Fruit fly (Drosophila melanogaster) whole organism, embryonic: ENCODE measurements around the gene CG14229.

Experiments used
- Ada2b ChIP-seq: fragments of 200-800 bp; sonication (Bioruptor generic); IDR thresholded peaks from 2 replicates; pipeline ENCODE4 v1.3.6; 2022; ENCODE audit warnings: missing biosample characterization, missing genetic modification characterization
- C15 ChIP-seq: fragments of 200-800 bp; sonication (Bioruptor generic); IDR thresholded peaks from 3 replicates; pipeline ENCODE4 v1.3.6; 2022; ENCODE audit warnings: missing biosample characterization, missing genetic modification characterization
- CG10565 ChIP-seq: fragments of 200-800 bp; sonication (Bioruptor generic); optimal IDR thresholded peaks from 3 replicates; lab custom pipeline; 2016; ENCODE audit warnings: missing biosample characterization, mild to moderate bottlenecking, missing genetic modification characterization
- CG10654 ChIP-seq: fragments of 200-800 bp; sonication (Bioruptor generic); optimal IDR thresholded peaks from 2 replicates; lab custom pipeline; 2016; ENCODE audit warnings: missing biosample characterization, missing genetic modification characterization
- CG10979 ChIP-seq: fragments of 200-800 bp; sonication (Bioruptor generic); optimal IDR thresholded peaks from 2 replicates; lab custom pipeline; 2018; ENCODE audit warnings: missing biosample characterization, mild to moderate bottlenecking, missing genetic modification characterization, moderate library complexity
- CG13123 ChIP-seq: fragments of 200-800 bp; sonication (Bioruptor generic); optimal IDR thresholded peaks from 2 replicates; lab custom pipeline; 2016; ENCODE audit warnings: missing biosample characterization, missing genetic modification characterization
- CG14667 ChIP-seq: fragments of 200-800 bp; sonication (Bioruptor generic); IDR thresholded peaks from 2 replicates; pipeline ENCODE4 v1.3.6; 2022; ENCODE audit warnings: missing biosample characterization, missing genetic modification characterization
- CG14860 ChIP-seq: fragments of 200-800 bp; sonication (Bioruptor generic); IDR thresholded peaks from 3 replicates; pipeline ENCODE4 v1.3.6; 2022; ENCODE audit warnings: missing biosample characterization, missing genetic modification characterization; ENCODE audit not compliant: partially characterized antibody
- CG14965 ChIP-seq: fragments of 200-800 bp; sonication (Bioruptor generic); optimal IDR thresholded peaks from 2 replicates; lab custom pipeline; 2016; ENCODE audit warnings: missing biosample characterization, missing genetic modification characterization, borderline replicate concordance
- CG2120 ChIP-seq: fragments of 200-800 bp; sonication (Bioruptor generic); optimal IDR thresholded peaks from 3 replicates; lab custom pipeline; 2016; ENCODE audit warnings: missing biosample characterization, missing genetic modification characterization
- CG33557 ChIP-seq: fragments of 200-800 bp; sonication (Bioruptor generic); optimal IDR thresholded peaks from 2 replicates; lab custom pipeline; 2019; ENCODE audit warnings: missing biosample characterization, mild to moderate bottlenecking, missing genetic modification characterization, moderate library complexity
- CG34224 ChIP-seq: fragments of 200-800 bp; sonication (Bioruptor generic); IDR thresholded peaks from 3 replicates; pipeline ENCODE4 v1.3.6; 2022; ENCODE audit warnings: missing biosample characterization, missing genetic modification characterization; ENCODE audit not compliant: partially characterized antibody
- CG4424 ChIP-seq: fragments of 200-800 bp; sonication (Bioruptor generic); optimal IDR thresholded peaks from 3 replicates; lab custom pipeline; 2016; ENCODE audit warnings: missing biosample characterization, missing genetic modification characterization
- CG5245 ChIP-seq: fragments of 200-800 bp; sonication (Bioruptor generic); optimal IDR thresholded peaks from 3 replicates; lab custom pipeline; 2016; ENCODE audit warnings: missing biosample characterization, missing genetic modification characterization
- CG6765 ChIP-seq: fragments of 200-800 bp; sonication (Bioruptor generic); optimal IDR thresholded peaks from 3 replicates; lab custom pipeline; 2017; ENCODE audit warnings: missing biosample characterization, mild to moderate bottlenecking, missing genetic modification characterization
- CG8281 ChIP-seq: fragments of 200-800 bp; sonication (Bioruptor generic); optimal IDR thresholded peaks from 2 replicates; lab custom pipeline; 2018; ENCODE audit warnings: missing biosample characterization, mild to moderate bottlenecking, missing genetic modification characterization, moderate library complexity
- CG9876 ChIP-seq: fragments of 200-800 bp; sonication (Bioruptor generic); optimal IDR thresholded peaks from 2 replicates; lab custom pipeline; 2016; ENCODE audit warnings: missing biosample characterization, missing genetic modification characterization
- D19B ChIP-seq: fragments of 200-800 bp; sonication (Bioruptor generic); optimal IDR thresholded peaks from 2 replicates; lab custom pipeline; 2017; ENCODE audit warnings: missing biosample characterization, mild to moderate bottlenecking, missing genetic modification characterization
- Doc3 ChIP-seq: fragments of 200-800 bp; sonication (Bioruptor generic); IDR thresholded peaks from 3 replicates; pipeline ENCODE4 v1.3.6; 2022; ENCODE audit warnings: missing biosample characterization, missing genetic modification characterization; ENCODE audit not compliant: partially characterized antibody
- Hmr ChIP-seq: fragments of 200-800 bp; sonication (Bioruptor generic); optimal IDR thresholded peaks from 3 replicates; lab custom pipeline; 2017; ENCODE audit warnings: mild to moderate bottlenecking, missing biosample characterization, missing genetic modification reagents, missing genetic modification characterization
- Hr39 ChIP-seq: fragments of >200 bp; optimal IDR thresholded peaks from 2 replicates; lab custom pipeline; 2017
- MBD-R2 ChIP-seq: fragments of 200-800 bp; sonication (Bioruptor generic); IDR thresholded peaks from 2 replicates; pipeline ENCODE4 v1.3.6; 2022; ENCODE audit warnings: missing biosample characterization, missing genetic modification characterization
- Max ChIP-seq: fragments of 200-800 bp; sonication (Bioruptor generic); optimal IDR thresholded peaks from 2 replicates; lab custom pipeline; 2016; ENCODE audit warnings: missing biosample characterization, mild to moderate bottlenecking, missing genetic modification characterization
- Meics ChIP-seq: fragments of 200-800 bp; sonication (Bioruptor generic); optimal IDR thresholded peaks from 2 replicates; lab custom pipeline; 2017; ENCODE audit warnings: missing biosample characterization, mild to moderate bottlenecking, missing genetic modification characterization
- Mrtf ChIP-seq: fragments of 200-800 bp; sonication (Bioruptor generic); IDR thresholded peaks from 3 replicates; pipeline ENCODE4 v1.3.6; 2022; ENCODE audit warnings: missing biosample characterization, missing genetic modification characterization
- NK7.1 ChIP-seq: fragments of 200-800 bp; sonication (Bioruptor generic); optimal IDR thresholded peaks from 3 replicates; lab custom pipeline; 2016; ENCODE audit warnings: missing biosample characterization, missing genetic modification characterization
- Optix ChIP-seq: fragments of 200-800 bp; sonication (Bioruptor generic); IDR thresholded peaks from 3 replicates; pipeline ENCODE4 v1.3.6; 2022; ENCODE audit warnings: missing biosample characterization, missing genetic modification characterization
- Scr ChIP-seq: fragments of 200-800 bp; sonication (Bioruptor generic); IDR thresholded peaks from 2 replicates; pipeline ENCODE4 v1.3.6; 2022; ENCODE audit warnings: missing biosample characterization, missing genetic modification characterization; ENCODE audit not compliant: partially characterized antibody
- Sin3A ChIP-seq: fragments of >200 bp; optimal IDR thresholded peaks from 2 replicates; lab custom pipeline; 2018
- Sox102F ChIP-seq: fragments of 200-800 bp; sonication (Bioruptor generic); optimal IDR thresholded peaks from 2 replicates; lab custom pipeline; 2018; ENCODE audit warnings: missing biosample characterization, mild to moderate bottlenecking, missing genetic modification characterization, moderate library complexity
- Sry-δ ChIP-seq: fragments of 200-800 bp; sonication (Bioruptor generic); optimal IDR thresholded peaks from 2 replicates; lab custom pipeline; 2016; ENCODE audit warnings: missing biosample characterization, missing genetic modification characterization
- ara ChIP-seq: fragments of 200-800 bp; sonication (Bioruptor generic); IDR thresholded peaks from 2 replicates; pipeline ENCODE4 v1.3.6; 2022; ENCODE audit warnings: missing biosample characterization, missing genetic modification characterization
- ase ChIP-seq: fragments of 200-800 bp; sonication (Bioruptor generic); IDR thresholded peaks from 3 replicates; pipeline ENCODE4 v1.3.6; 2022; ENCODE audit warnings: missing biosample characterization, missing genetic modification characterization
- ash1 ChIP-seq: fragments of 200-800 bp; sonication (Bioruptor generic); optimal IDR thresholded peaks from 2 replicates; lab custom pipeline; 2018; ENCODE audit warnings: missing biosample characterization, mild to moderate bottlenecking, missing genetic modification characterization
- crc ChIP-seq: fragments of 200-800 bp; sonication (Bioruptor generic); optimal IDR thresholded peaks from 2 replicates; lab custom pipeline; 2016; ENCODE audit warnings: missing biosample characterization, missing genetic modification characterization
- gem ChIP-seq: fragments of 200-800 bp; sonication (Bioruptor generic); optimal IDR thresholded peaks from 2 replicates; lab custom pipeline; 2019; ENCODE audit warnings: missing biosample characterization, mild to moderate bottlenecking, missing genetic modification characterization, moderate library complexity
- gt ChIP-seq: fragments of 200-800 bp; sonication (Bioruptor generic); IDR thresholded peaks from 2 replicates; pipeline ENCODE4 v1.3.6; 2022; ENCODE audit warnings: missing biosample characterization, missing genetic modification characterization
- hbn ChIP-seq: fragments of 200-800 bp; sonication (Bioruptor generic); IDR thresholded peaks from 2 replicates; pipeline ENCODE4 v1.3.6; 2022; ENCODE audit warnings: missing biosample characterization, missing genetic modification characterization; ENCODE audit not compliant: partially characterized antibody
- insv ChIP-seq, 2 experiments: fragments of 200-800 bp; sonication (Bioruptor generic); optimal IDR thresholded peaks; 3 replicates each; lab custom pipeline; 2016 to 2018; ENCODE audit warnings: missing biosample characterization in 2 of 2, missing genetic modification characterization in 2 of 2
- jumu ChIP-seq: fragments of 200-800 bp; sonication (Bioruptor generic); optimal IDR thresholded peaks from 3 replicates; lab custom pipeline; 2016; ENCODE audit warnings: missing biosample characterization, missing genetic modification characterization
- mld ChIP-seq: fragments of 200-800 bp; sonication (Bioruptor generic); IDR thresholded peaks from 3 replicates; pipeline ENCODE4 v1.3.6; 2022; ENCODE audit warnings: missing biosample characterization, missing genetic modification characterization; ENCODE audit not compliant: partially characterized antibody
- nerfin-1 ChIP-seq: fragments of 200-800 bp; sonication (Bioruptor generic); optimal IDR thresholded peaks from 3 replicates; lab custom pipeline; 2019; ENCODE audit warnings: missing biosample characterization, mild to moderate bottlenecking, missing genetic modification characterization, moderate library complexity
- pho ChIP-seq: fragments of 200-800 bp; sonication (Bioruptor generic); optimal IDR thresholded peaks from 2 replicates; lab custom pipeline; 2016; ENCODE audit warnings: missing biosample characterization, missing genetic modification characterization
- prd ChIP-seq, 3 experiments: fragments of >200 bp in 2 of 3; fragments of 200-800 bp in 1 of 3; sonication (Bioruptor generic) in 1 of 3; optimal IDR thresholded peaks in 2 of 3; IDR thresholded peaks in 1 of 3; 2 replicates in 2 of 3; 3 replicates in 1 of 3; pipeline versions ENCODE4 v1.3.6 to Lab custom; 2017 to 2022; ENCODE audit warnings: missing biosample characterization in 1 of 3, missing genetic modification characterization in 1 of 3
- row ChIP-seq: fragments of 200-800 bp; sonication (Bioruptor generic); IDR thresholded peaks from 3 replicates; pipeline ENCODE4 v1.3.6; 2022; ENCODE audit warnings: missing biosample characterization, missing genetic modification characterization
- slou ChIP-seq: fragments of 200-800 bp; sonication (Bioruptor generic); optimal IDR thresholded peaks from 3 replicates; lab custom pipeline; 2016; ENCODE audit warnings: missing biosample characterization, missing genetic modification characterization
- tap ChIP-seq: fragments of 200-800 bp; optimal IDR thresholded peaks from 3 replicates; lab custom pipeline; 2019; ENCODE audit warnings: missing biosample characterization, mild to moderate bottlenecking, missing genetic modification characterization, moderate library complexity
- twi ChIP-seq: fragments of 200-800 bp; optimal IDR thresholded peaks from 2 replicates; lab custom pipeline; 2019; ENCODE audit warnings: missing biosample characterization, mild to moderate bottlenecking, missing genetic modification characterization, moderate library complexity
- unc-4 ChIP-seq: fragments of 200-800 bp; sonication (Bioruptor generic); IDR thresholded peaks from 2 replicates; pipeline ENCODE4 v1.3.6; 2022; ENCODE audit warnings: missing biosample characterization, missing genetic modification characterization; ENCODE audit not compliant: partially characterized antibody
- yki ChIP-seq: fragments of >200 bp; optimal IDR thresholded peaks from 3 replicates; lab custom pipeline; 2018

CG14229 gene

dm6 chrX:19683040-19683875 is 11.8 kb downstream of the CG14229 start, which contains the start of the genes dome and Ubqn (continued):
- TF ChIP-seq CG14860 (GFP tag; lab: Robert Waterston, UW) (peak; percentile 95), MBD-R2 (GFP tag; lab: Robert Waterston, UW) (peak; percentile 24; the same call in 1 of the 2 replicates), CG2120 (GFP tag; lab: Kevin White, UChicago) (peak; percentile 39), Mrtf (no peak), CG5245 (no peak), unc-4 (GFP tag; lab: Robert Waterston, UW) (peak; percentile 90), CG8281 (tag; lab: Kevin White, UChicago) (no peak), CG33557 (GFP tag; lab: Kevin White, UChicago) (no peak), Optix (GFP tag; lab: Robert Waterston, UW) (no peak), CG6765 (no peak), ash1 (GFP tag; lab: Kevin White, UChicago) (no peak), ara (GFP tag; lab: Robert Waterston, UW) (no peak), Meics (GFP tag; lab: Kevin White, UChicago) (peak; percentile 36), gt (GFP tag; lab: Robert Waterston, UW) (no peak), Hr39 (no peak), CG34224 (GFP tag; lab: Robert Waterston, UW) (peak; percentile 84), pho (GFP tag; lab: Kevin White, UChicago) (peak; percentile 13), tap (tag; lab: Kevin White, UChicago) (no peak), Sox102F (GFP tag; lab: Kevin White, UChicago) (no peak), nerfin-1 (tag; lab: Kevin White, UChicago) (no peak), CG9876 (GFP tag; lab: Kevin White, UChicago) (no peak), CG10654 (GFP tag; lab: Kevin White, UChicago) (no peak), CG14965 (no peak), CG4424 (GFP tag; lab: Kevin White, UChicago) (peak; percentile 24), CG10565 (no peak), CG14667 (no peak), Max (GFP tag; lab: Kevin White, UChicago) (peak; percentile 1), Ada2b (GFP tag; lab: Robert Waterston, UW) (no peak), hbn (GFP tag; lab: Robert Waterston, UW) (peak; percentile 87), Sin3A (peak; percentile 100), ase (GFP tag; lab: Robert Waterston, UW) (no peak), slou (GFP tag; lab: Kevin White, UChicago) (no peak), C15 (no peak), crc (GFP tag; lab: Kevin White, UChicago) (no peak), NK7.1 (GFP tag; lab: Kevin White, UChicago) (no peak), D19B (GFP tag; lab: Kevin White, UChicago) (no peak), Doc3 (GFP tag; lab: Robert Waterston, UW) (peak; percentile 82), twi (tag; lab: Kevin White, UChicago) (no peak), gem (tag; lab: Kevin White, UChicago) (no peak), Scr (GFP tag; lab: Robert Waterston, UW) (peak; percentile 95), row (GFP tag; lab: Robert Waterston, UW) (peak; percentile 56), insv (GFP tag; optimal IDR thresholded peaks at IDR 0.05; lab: Kevin White, UChicago) (no peak), jumu (GFP tag; lab: Kevin White, UChicago) (peak; percentile 55), prd (optimal IDR thresholded peaks at IDR 0.05; lab: Kevin White, UChicago) (no peak), prd (GFP tag; IDR thresholded peaks at IDR 0.05; lab: Robert Waterston, UW) (no peak), mld (GFP tag; lab: Robert Waterston, UW) (peak; percentile 68; the same call in 2 of the 3 replicates), yki (lab: Kevin White, UChicago) (peak; percentile 92), CG13123 (GFP tag; lab: Kevin White, UChicago) (no peak), CG10979 (tag; lab: Kevin White, UChicago) (no peak), Hmr (GFP tag; lab: Kevin White, UChicago) (peak; percentile 22), Sry-δ (peak; percentile 93)
